Worm (Caenorhabditis elegans): ENCODE measurements around the gene phf-32.
"Not testable (repeated sequence)": the region's sequence is repeated elsewhere in the genome, so short reads cannot be mapped to it uniquely, and the experiment has no call there.

- not testable (repeated sequence) for TF ChIP-seq unc-62 (GFP tag; optimal IDR thresholded peaks at IDR 0.05); ama-1 (optimal IDR thresholded peaks at IDR 0.05); ama-1 (GFP tag; optimal IDR thresholded peaks at IDR 0.05); sea-2 (GFP tag; IDR thresholded peaks at IDR 0.05); let-607 (tag; optimal IDR thresholded peaks at IDR 0.05); pha-4 (tag; optimal IDR thresholded peaks at IDR 0.05); lag-1 (GFP tag; IDR thresholded peaks at IDR 0.05); hrde-1 (tag; optimal IDR thresholded peaks at IDR 0.05; ENCODE audit: borderline replicate concordance); ceh-100 (GFP tag; IDR thresholded peaks at IDR 0.05); athp-1 (tag; optimal IDR thresholded peaks at IDR 0.05); let-526 (GFP tag; IDR thresholded peaks at IDR 0.05)
These were observed 1.4 kb downstream of the phf-32 start, which contains the start of gene F17A2.16 for ce11 chrX:12308045-12308499.
